Fruit fly (Drosophila melanogaster) whole organism, embryonic: ENCODE data around the gene Nxf3.

Experiments
- Abd-B ChIP-seq: fragments of 200-800 bp; sonication (Bioruptor generic); optimal IDR thresholded peaks from 2 replicates; lab custom pipeline; 2018; ENCODE audit warnings: missing biosample characterization, mild to moderate bottlenecking, missing genetic modification characterization, moderate library complexity
- Antp ChIP-seq: fragments of 200-800 bp; sonication (Bioruptor generic); optimal IDR thresholded peaks from 3 replicates; lab custom pipeline; 2016; ENCODE audit warnings: missing biosample characterization, missing genetic modification characterization
- Atf3 ChIP-seq: fragments of 200-800 bp; sonication (Bioruptor generic); optimal IDR thresholded peaks from 3 replicates; lab custom pipeline; 2016; ENCODE audit warnings: missing biosample characterization, missing genetic modification characterization
- Blimp-1 ChIP-seq: fragments of 200-800 bp; sonication (Bioruptor generic); optimal IDR thresholded peaks from 3 replicates; lab custom pipeline; 2018; ENCODE audit warnings: missing biosample characterization, missing genetic modification characterization, mild to moderate bottlenecking, moderate library complexity, missing genetic modification reagents
- CG10209 ChIP-seq: fragments of 200-800 bp; sonication (Bioruptor generic); optimal IDR thresholded peaks from 3 replicates; lab custom pipeline; 2017; ENCODE audit warnings: missing biosample characterization, mild to moderate bottlenecking, missing genetic modification characterization, missing genetic modification reagents
- CG10267 ChIP-seq: fragments of 200-800 bp; sonication (Bioruptor generic); optimal IDR thresholded peaks from 2 replicates; lab custom pipeline; 2018; ENCODE audit warnings: missing biosample characterization, mild to moderate bottlenecking, missing genetic modification characterization, moderate library complexity
- CG10979 ChIP-seq: fragments of 200-800 bp; sonication (Bioruptor generic); optimal IDR thresholded peaks from 2 replicates; lab custom pipeline; 2018; ENCODE audit warnings: missing biosample characterization, mild to moderate bottlenecking, missing genetic modification characterization, moderate library complexity
- CG13123 ChIP-seq: fragments of 200-800 bp; sonication (Bioruptor generic); optimal IDR thresholded peaks from 2 replicates; lab custom pipeline; 2016; ENCODE audit warnings: missing biosample characterization, missing genetic modification characterization
- CG14050 ChIP-seq: fragments of 200-800 bp; sonication (Bioruptor generic); IDR thresholded peaks from 3 replicates; pipeline ENCODE4 v1.3.6; 2022; ENCODE audit warnings: missing biosample characterization, missing genetic modification characterization
- CG14441 ChIP-seq: fragments of 200-800 bp; sonication (Bioruptor generic); IDR thresholded peaks from 2 replicates; pipeline ENCODE4 v1.3.6; 2022; ENCODE audit warnings: missing biosample characterization, missing genetic modification characterization
- CG1603 ChIP-seq: fragments of 200-800 bp; sonication (Bioruptor generic); optimal IDR thresholded peaks from 2 replicates; lab custom pipeline; 2019; ENCODE audit warnings: missing biosample characterization, mild to moderate bottlenecking, missing genetic modification characterization, moderate library complexity
- CG17328 ChIP-seq: fragments of 200-800 bp; sonication (Bioruptor generic); IDR thresholded peaks from 2 replicates; pipeline ENCODE4 v1.3.6; 2022; ENCODE audit warnings: missing biosample characterization, missing genetic modification characterization
- CG18619 ChIP-seq: fragments of 200-800 bp; sonication (Bioruptor generic); optimal IDR thresholded peaks from 3 replicates; lab custom pipeline; 2017; ENCODE audit warnings: missing biosample characterization, mild to moderate bottlenecking, missing genetic modification characterization
- CG2129 ChIP-seq: fragments of 200-800 bp; sonication (Bioruptor generic); IDR thresholded peaks from 2 replicates; pipeline ENCODE4 v1.3.6; 2022; ENCODE audit warnings: missing biosample characterization, missing genetic modification characterization; ENCODE audit not compliant: partially characterized antibody
- CG2712 ChIP-seq: fragments of 200-800 bp; optimal IDR thresholded peaks from 3 replicates; lab custom pipeline; 2019; ENCODE audit warnings: missing biosample characterization, mild to moderate bottlenecking, missing genetic modification characterization, moderate library complexity
- CG32772 ChIP-seq: fragments of 200-800 bp; sonication (Bioruptor generic); IDR thresholded peaks from 2 replicates; pipeline ENCODE4 v1.3.6; 2022; ENCODE audit warnings: missing biosample characterization, missing genetic modification characterization
- CG4328 ChIP-seq: fragments of 200-800 bp; sonication (Bioruptor generic); optimal IDR thresholded peaks from 3 replicates; lab custom pipeline; 2017; ENCODE audit warnings: missing biosample characterization, missing genetic modification reagents, missing genetic modification characterization
- CG6683 ChIP-seq: fragments of 200-800 bp; sonication (Bioruptor generic); optimal IDR thresholded peaks from 2 replicates; lab custom pipeline; 2017; ENCODE audit warnings: missing biosample characterization, mild to moderate bottlenecking, missing genetic modification characterization, missing genetic modification reagents
- CG6689 ChIP-seq: fragments of 200-800 bp; sonication (Bioruptor generic); IDR thresholded peaks from 2 replicates; pipeline ENCODE4 v1.3.6; 2022; ENCODE audit warnings: missing biosample characterization, missing genetic modification characterization
- CTCF ChIP-seq: fragments of 200-800 bp; sonication (Bioruptor generic); optimal IDR thresholded peaks from 2 replicates; lab custom pipeline; 2017; ENCODE audit warnings: missing biosample characterization, mild to moderate bottlenecking, missing genetic modification characterization, moderate library complexity
- Doc3 ChIP-seq: fragments of 200-800 bp; sonication (Bioruptor generic); IDR thresholded peaks from 3 replicates; pipeline ENCODE4 v1.3.6; 2022; ENCODE audit warnings: missing biosample characterization, missing genetic modification characterization; ENCODE audit not compliant: partially characterized antibody
- Drgx ChIP-seq: fragments of 200-800 bp; sonication (Bioruptor generic); IDR thresholded peaks from 2 replicates; pipeline ENCODE4 v1.3.6; 2022; ENCODE audit warnings: missing biosample characterization, missing genetic modification characterization
- Eip74EF ChIP-seq, 2 experiments: fragments of 200-800 bp in 1 of 2; fragments of >200 bp in 1 of 2; sonication (Bioruptor generic) in 1 of 2; optimal IDR thresholded peaks; 2 replicates each; lab custom pipeline; 2017 to 2019; ENCODE audit warnings: missing biosample characterization in 2 of 2, missing genetic modification characterization in 2 of 2, mild to moderate bottlenecking in 1 of 2, moderate library complexity in 1 of 2
- Hr39 ChIP-seq: fragments of >200 bp; optimal IDR thresholded peaks from 2 replicates; lab custom pipeline; 2017
- Hsf ChIP-seq: fragments of 200-800 bp; sonication (Bioruptor generic); optimal IDR thresholded peaks from 3 replicates; lab custom pipeline; 2016; ENCODE audit warnings: missing biosample characterization, missing genetic modification characterization
- NK7.1 ChIP-seq: fragments of 200-800 bp; sonication (Bioruptor generic); optimal IDR thresholded peaks from 3 replicates; lab custom pipeline; 2016; ENCODE audit warnings: missing biosample characterization, missing genetic modification characterization
- Opbp ChIP-seq: fragments of 200-800 bp; sonication (Bioruptor generic); IDR thresholded peaks from 3 replicates; pipeline ENCODE4 v1.3.6; 2022; ENCODE audit warnings: missing biosample characterization, missing genetic modification characterization; ENCODE audit not compliant: partially characterized antibody
- Sox100B ChIP-seq: fragments of 200-800 bp; sonication (Bioruptor generic); optimal IDR thresholded peaks from 3 replicates; lab custom pipeline; 2018; ENCODE audit warnings: missing biosample characterization, mild to moderate bottlenecking, missing genetic modification characterization
- Sox102F ChIP-seq: fragments of 200-800 bp; sonication (Bioruptor generic); optimal IDR thresholded peaks from 2 replicates; lab custom pipeline; 2018; ENCODE audit warnings: missing biosample characterization, mild to moderate bottlenecking, missing genetic modification characterization, moderate library complexity
- ab ChIP-seq: fragments of 200-800 bp; sonication (Bioruptor generic); optimal IDR thresholded peaks from 2 replicates; lab custom pipeline; 2016; ENCODE audit warnings: missing biosample characterization, missing genetic modification characterization
- bab2 ChIP-seq: fragments of 200-800 bp; sonication (Bioruptor generic); optimal IDR thresholded peaks from 2 replicates; lab custom pipeline; 2016; ENCODE audit warnings: missing biosample characterization, missing genetic modification characterization
- bsh ChIP-seq, 2 experiments: fragments of 200-800 bp; sonication (Bioruptor generic); optimal IDR thresholded peaks; 2 replicates each; lab custom pipeline; 2017 to 2018; ENCODE audit warnings: mild to moderate bottlenecking in 2 of 2, missing biosample characterization in 2 of 2, missing genetic modification characterization in 2 of 2, moderate library complexity in 1 of 2
- dmrt11E ChIP-seq: fragments of 200-800 bp; sonication (Bioruptor generic); optimal IDR thresholded peaks from 3 replicates; lab custom pipeline; 2018; ENCODE audit warnings: missing biosample characterization, mild to moderate bottlenecking, missing genetic modification characterization, moderate library complexity
- dysf ChIP-seq: fragments of 200-800 bp; sonication (Bioruptor generic); IDR thresholded peaks from 3 replicates; pipeline ENCODE4 v1.3.6; 2022; ENCODE audit warnings: missing biosample characterization, missing genetic modification characterization
- eve ChIP-seq, 2 experiments: fragments of >200 bp; optimal IDR thresholded peaks; 2 replicates each; lab custom pipeline; 2017; ENCODE audit warnings: missing biosample characterization in 2 of 2, missing genetic modification characterization in 2 of 2
- fd96Cb ChIP-seq: fragments of 200-800 bp; sonication (Bioruptor generic); optimal IDR thresholded peaks from 2 replicates; lab custom pipeline; 2018; ENCODE audit warnings: missing biosample characterization, mild to moderate bottlenecking, missing genetic modification characterization, moderate library complexity
- gem ChIP-seq: fragments of 200-800 bp; sonication (Bioruptor generic); optimal IDR thresholded peaks from 2 replicates; lab custom pipeline; 2019; ENCODE audit warnings: missing biosample characterization, mild to moderate bottlenecking, missing genetic modification characterization, moderate library complexity
- jumu ChIP-seq: fragments of 200-800 bp; sonication (Bioruptor generic); optimal IDR thresholded peaks from 3 replicates; lab custom pipeline; 2016; ENCODE audit warnings: missing biosample characterization, missing genetic modification characterization
- lola ChIP-seq, 3 experiments: fragments of >200 bp in 2 of 3; fragments of 200-800 bp in 1 of 3; sonication (Bioruptor generic) in 1 of 3; optimal IDR thresholded peaks; 2 replicates each; lab custom pipeline; 2017 to 2019; ENCODE audit warnings: missing biosample characterization in 3 of 3, missing genetic modification characterization in 3 of 3, mild to moderate bottlenecking in 1 of 3, moderate library complexity in 1 of 3
- pnt ChIP-seq: fragments of 200-800 bp; sonication (Bioruptor generic); optimal IDR thresholded peaks from 3 replicates; lab custom pipeline; 2016; ENCODE audit warnings: missing biosample characterization, missing genetic modification characterization
- ranshi ChIP-seq: fragments of 200-800 bp; sonication (Bioruptor generic); IDR thresholded peaks from 2 replicates; pipeline ENCODE4 v1.3.6; 2022; ENCODE audit warnings: missing biosample characterization, missing genetic modification characterization
- sens ChIP-seq: fragments of 200-800 bp; sonication (Bioruptor generic); peaks from one replicate; lab custom pipeline; 2016; ENCODE audit warnings: missing biosample characterization, missing genetic modification characterization
- stc ChIP-seq: fragments of 200-800 bp; sonication (Bioruptor generic); IDR thresholded peaks from 2 replicates; pipeline ENCODE4 v1.3.6; 2022; ENCODE audit warnings: missing biosample characterization, missing genetic modification characterization
- trem ChIP-seq: fragments of 200-800 bp; optimal IDR thresholded peaks from 3 replicates; lab custom pipeline; 2019; ENCODE audit warnings: missing biosample characterization, mild to moderate bottlenecking, missing genetic modification characterization, moderate library complexity
- unpg ChIP-seq: fragments of 200-800 bp; sonication (Bioruptor generic); optimal IDR thresholded peaks from 3 replicates; lab custom pipeline; 2018; ENCODE audit warnings: missing biosample characterization, mild to moderate bottlenecking, missing genetic modification characterization, moderate library complexity
- vnd ChIP-seq: fragments of 200-800 bp; sonication (Bioruptor generic); IDR thresholded peaks from 3 replicates; pipeline ENCODE4 v1.3.6; 2022; ENCODE audit warnings: missing biosample characterization, missing genetic modification characterization; ENCODE audit not compliant: partially characterized antibody
- zen ChIP-seq: fragments of 200-800 bp; sonication (Bioruptor generic); optimal IDR thresholded peaks from 3 replicates; lab custom pipeline; 2018; ENCODE audit warnings: missing biosample characterization, mild to moderate bottlenecking, missing genetic modification characterization, moderate library complexity

Gene Nxf3

DNA sequence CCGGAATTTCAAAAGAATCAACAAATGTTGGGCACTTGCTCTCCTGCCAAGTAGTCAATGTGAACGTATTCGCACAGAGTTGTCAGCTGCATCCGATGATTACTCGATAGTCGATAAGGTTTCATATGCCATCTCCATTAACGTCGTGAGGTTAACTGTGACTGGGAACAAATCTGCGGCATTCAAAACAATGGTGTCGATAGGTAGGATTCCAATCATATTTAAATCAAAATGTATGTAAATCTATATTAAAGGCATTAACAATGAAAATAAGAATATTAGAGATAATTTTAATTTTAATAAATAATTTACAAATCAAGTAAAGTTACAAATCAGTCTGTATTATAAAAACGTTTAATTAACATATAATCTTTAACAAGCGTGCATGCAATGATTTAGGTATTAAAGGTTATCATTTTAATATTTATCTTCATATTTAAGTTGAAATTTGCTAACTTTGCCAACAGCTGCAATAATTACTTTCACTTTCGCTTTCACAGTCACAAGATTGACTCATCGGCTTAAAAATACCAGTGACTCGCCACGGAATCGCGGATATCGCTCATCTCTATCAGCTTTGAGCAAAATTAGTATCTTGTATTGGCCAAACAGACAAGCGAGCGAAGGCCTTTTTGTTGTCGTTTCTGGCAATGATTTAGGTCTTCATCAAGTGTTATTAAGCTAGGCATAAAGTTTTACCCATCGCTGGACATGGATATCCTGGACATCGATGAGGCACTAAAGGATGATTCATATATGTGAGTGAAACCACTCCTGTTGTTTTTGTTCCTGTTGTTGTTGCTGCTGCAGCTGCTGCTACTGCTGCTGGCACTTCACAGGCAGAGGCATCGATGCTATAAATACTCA lies at the start of gene Nxf3, which contains the start of the genes Meics and ssp2 (continued):
- TF ChIP-seq ranshi (peak; percentile 50; the same call in 1 of the 2 replicates), CG2129 (peak; percentile 31; the same call in 1 of the 2 replicates), CG18619 (GFP tag; lab: Kevin White, UChicago) (peak; percentile 11), vnd (peak; percentile 61), Hsf (GFP tag; lab: Kevin White, UChicago) (no peak), zen (tag; lab: Kevin White, UChicago) (peak; percentile 17), CG32772 (GFP tag; lab: Robert Waterston, UW) (0 out of 2 replicates have a peak, but pooled peaks have one; percentile 12), trem (tag; lab: Kevin White, UChicago) (peak; percentile 12), ab (GFP tag; lab: Kevin White, UChicago) (no peak), NK7.1 (GFP tag; lab: Kevin White, UChicago) (no peak), Hr39 (lab: Kevin White, UChicago) (no peak), CG1603 (peak; percentile 58)

DNA sequence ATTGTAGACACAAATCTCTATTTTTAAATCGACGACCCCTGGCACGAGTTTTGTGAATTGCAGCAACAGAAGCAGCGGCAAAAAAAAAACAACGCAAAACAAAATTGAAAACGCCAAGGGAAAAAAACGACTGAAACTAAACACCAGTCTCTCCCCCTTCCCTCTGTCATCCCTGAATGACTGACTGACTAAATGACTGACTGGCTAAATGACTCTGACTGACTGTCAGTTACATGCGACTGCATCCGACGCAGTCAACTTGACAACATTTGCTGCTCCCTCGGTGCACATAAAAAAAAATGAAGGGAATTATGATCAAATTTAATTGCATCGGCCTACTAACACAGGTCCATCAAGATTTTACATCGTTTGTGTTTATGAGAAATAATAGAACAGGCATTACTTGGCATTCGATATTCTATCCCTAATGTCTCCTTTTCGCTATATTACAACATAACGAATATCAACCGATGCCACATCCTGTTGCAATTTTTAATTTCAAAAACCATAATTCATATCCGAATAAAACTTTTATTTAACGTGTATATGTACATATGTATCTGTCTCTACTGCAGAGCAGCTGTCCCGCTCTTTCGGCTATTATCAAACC lies 47.3 kb upstream of the Nxf3 start:
- TF ChIP-seq Atf3 (GFP tag; lab: Kevin White, UChicago) (no peak), CG14441 (GFP tag; lab: Robert Waterston, UW) (peak; percentile 35; the same call in 1 of the 2 replicates), bsh (GFP tag; optimal IDR thresholded peaks at IDR 0.05; lab: Kevin White, UChicago) (peak; percentile 14 to 50), CG13123 (no peak), fd96Cb (tag; lab: Kevin White, UChicago) (peak; percentile 62), CG14050 (no peak), Opbp (GFP tag; lab: Robert Waterston, UW) (no peak), CTCF (no peak), Antp (peak; percentile 46), CG10979 (tag; lab: Kevin White, UChicago) (peak; percentile 26), sens (GFP tag; lab: Kevin White, UChicago) (peak; percentile 91), CG10267 (tag; lab: Kevin White, UChicago) (peak; percentile 23), Eip74EF (GFP tag; optimal IDR thresholded peaks at IDR 0.05; lab: Kevin White, UChicago) (peak in 1 of 2 experiments; percentile 60), CG10209 (GFP tag; lab: Kevin White, UChicago) (peak; percentile 70), Doc3 (no peak), CG4328 (GFP tag; lab: Kevin White, UChicago) (no peak), eve (GFP tag; optimal IDR thresholded peaks at IDR 0.05; lab: Kevin White, UChicago) (peak in 1 of 2 experiments; percentile 65), dmrt11E (tag; lab: Kevin White, UChicago) (peak; percentile 9), unpg (GFP tag; lab: Kevin White, UChicago) (peak; percentile 40), CG2712 (tag; lab: Kevin White, UChicago) (peak; percentile 15), CG6683 (no peak), Blimp-1 (GFP tag; lab: Kevin White, UChicago) (peak; percentile 60), Drgx (GFP tag; lab: Robert Waterston, UW) (peak; percentile 47), CG6689 (GFP tag; lab: Robert Waterston, UW) (peak; percentile 38; the same call in 1 of the 2 replicates), gem (peak; percentile 67), jumu (peak; percentile 14), Sox100B (GFP tag; lab: Kevin White, UChicago) (peak; percentile 68), pnt (GFP tag; lab: Kevin White, UChicago) (peak; percentile 12), dysf (peak; percentile 34; the same call in 1 of the 3 replicates), CG17328 (0 out of 2 replicates have a peak, but pooled peaks have one; percentile 28), Sox102F (GFP tag; lab: Kevin White, UChicago) (peak; percentile 62), stc (GFP tag; lab: Robert Waterston, UW) (peak; percentile 59), Abd-B (GFP tag; lab: Kevin White, UChicago) (no peak), bab2 (no peak), lola (GFP tag; optimal IDR thresholded peaks at IDR 0.05; lab: Kevin White, UChicago) (no peak)
